Worm (Caenorhabditis elegans): Measurements from ENCODE around the gene ndua-1.

Gene ndua-1

ce11 chrV:20824962-20825609 is 26.6 kb downstream of the ndua-1 start, which contains the start of the genes gcy-22 and grl-14:
gcy-22 (minus strand) TSS chrV:20825062.
grl-14 (plus strand) TSS chrV:20825559.
- no peak for TF ChIP-seq tra-4 (tag; optimal IDR thresholded peaks at IDR 0.05)
- TF ChIP-seq hmbx-1 (tag; optimal IDR thresholded peaks at IDR 0.05) = no peak
- TF ChIP-seq hmg-4 (GFP tag; optimal IDR thresholded peaks at IDR 0.05) = no peak
- TF ChIP-seq ets-7 (tag; optimal IDR thresholded peaks at IDR 0.05) = no peak
- TF ChIP-seq flt-1 (GFP tag; IDR thresholded peaks at IDR 0.05) = no peak
- TF ChIP-seq tbx-11 (GFP tag; IDR thresholded peaks at IDR 0.05) = no peak
- TF ChIP-seq sea-1 (GFP tag; conservative IDR thresholded peaks at IDR 0.05) = no peak
- no peak for TF ChIP-seq hnd-1 (tag; optimal IDR thresholded peaks at IDR 0.05)
- TF ChIP-seq ceh-36 (tag; optimal IDR thresholded peaks at IDR 0.05) = no peak
- TF ChIP-seq F13C5.2 (tag; optimal IDR thresholded peaks at IDR 0.05) = no peak
- TF ChIP-seq aly-1 (tag; optimal IDR thresholded peaks at IDR 0.05) = no peak
- TF ChIP-seq ceh-13 (GFP tag; optimal IDR thresholded peaks at IDR 0.05) = no peak
- no peak for TF ChIP-seq pes-1 (GFP tag; IDR thresholded peaks at IDR 0.05)
- TF ChIP-seq scrt-1 (GFP tag; IDR thresholded peaks at IDR 0.05) = no peak
- no peak for TF ChIP-seq tbx-37 (GFP tag; conservative IDR thresholded peaks at IDR 0.05)
- no peak for TF ChIP-seq ama-1 (optimal IDR thresholded peaks at IDR 0.05)
- TF ChIP-seq B0310.2 (tag; optimal IDR thresholded peaks at IDR 0.05) = no peak

ce11 chrV:20820033-20820432 is 31.7 kb downstream of the ndua-1 start, which contains the start of gene T03D8.6:
T03D8.6 (minus strand) TSS chrV:20820330.
- TF ChIP-seq tbx-11 (GFP tag; IDR thresholded peaks at IDR 0.05) (no peak), B0310.2 (tag; optimal IDR thresholded peaks at IDR 0.05) (no peak), sea-1 (GFP tag; conservative IDR thresholded peaks at IDR 0.05) (no peak), aly-1 (tag; optimal IDR thresholded peaks at IDR 0.05) (no peak), hmg-4 (GFP tag; optimal IDR thresholded peaks at IDR 0.05) (no peak), flt-1 (GFP tag; IDR thresholded peaks at IDR 0.05) (no peak), scrt-1 (GFP tag; IDR thresholded peaks at IDR 0.05) (no peak), F13C5.2 (tag; optimal IDR thresholded peaks at IDR 0.05) (no peak), tra-4 (tag; optimal IDR thresholded peaks at IDR 0.05) (no peak), pes-1 (GFP tag; IDR thresholded peaks at IDR 0.05) (no peak), tbx-37 (GFP tag; conservative IDR thresholded peaks at IDR 0.05) (no peak), hnd-1 (tag; optimal IDR thresholded peaks at IDR 0.05) (no peak), ceh-36 (tag; optimal IDR thresholded peaks at IDR 0.05) (no peak), ama-1 (optimal IDR thresholded peaks at IDR 0.05) (no peak), ets-7 (tag; optimal IDR thresholded peaks at IDR 0.05) (no peak), ceh-13 (GFP tag; optimal IDR thresholded peaks at IDR 0.05) (no peak), hmbx-1 (tag; optimal IDR thresholded peaks at IDR 0.05) (no peak)

- TF ChIP-seq tbx-37 (GFP tag; conservative IDR thresholded peaks at IDR 0.05) = no peak
- TF ChIP-seq ceh-36 (tag; optimal IDR thresholded peaks at IDR 0.05) = no peak
- TF ChIP-seq B0310.2 (tag; optimal IDR thresholded peaks at IDR 0.05) = no peak
- no peak for TF ChIP-seq ceh-13 (GFP tag; optimal IDR thresholded peaks at IDR 0.05)
- no peak for TF ChIP-seq sea-1 (GFP tag; conservative IDR thresholded peaks at IDR 0.05)
- TF ChIP-seq flt-1 (GFP tag; IDR thresholded peaks at IDR 0.05) = no peak
- no peak for TF ChIP-seq pes-1 (GFP tag; IDR thresholded peaks at IDR 0.05)
- TF ChIP-seq ama-1 (optimal IDR thresholded peaks at IDR 0.05) = no peak
- TF ChIP-seq ets-7 (tag; optimal IDR thresholded peaks at IDR 0.05) = no peak
- TF ChIP-seq hmg-4 (GFP tag; optimal IDR thresholded peaks at IDR 0.05) = no peak
- TF ChIP-seq tra-4 (tag; optimal IDR thresholded peaks at IDR 0.05) = no peak
- no peak for TF ChIP-seq scrt-1 (GFP tag; IDR thresholded peaks at IDR 0.05)
- TF ChIP-seq hnd-1 (tag; optimal IDR thresholded peaks at IDR 0.05) = no peak
- TF ChIP-seq tbx-11 (GFP tag; IDR thresholded peaks at IDR 0.05) = no peak
- no peak for TF ChIP-seq F13C5.2 (tag; optimal IDR thresholded peaks at IDR 0.05)
- no peak for TF ChIP-seq hmbx-1 (tag; optimal IDR thresholded peaks at IDR 0.05)
- TF ChIP-seq aly-1 (tag; optimal IDR thresholded peaks at IDR 0.05) = no peak
Measured at ce11 chrV:20815842-20816241, 35.9 kb downstream of the ndua-1 start, which contains the start of gene sshk-1. sshk-1 (plus strand) TSS chrV:20816142.

ce11 chrV:20814424-20814823 is 37.3 kb downstream of the ndua-1 start, which contains the start of gene Y44A6D.7:
Y44A6D.7 (plus strand) TSS chrV:20814724.
- TF ChIP-seq sea-1 (GFP tag; conservative IDR thresholded peaks at IDR 0.05) (no peak), ama-1 (optimal IDR thresholded peaks at IDR 0.05) (no peak), flt-1 (GFP tag; IDR thresholded peaks at IDR 0.05) (no peak), B0310.2 (tag; optimal IDR thresholded peaks at IDR 0.05) (no peak), hnd-1 (tag; optimal IDR thresholded peaks at IDR 0.05) (no peak), ceh-13 (GFP tag; optimal IDR thresholded peaks at IDR 0.05) (no peak), hmbx-1 (tag; optimal IDR thresholded peaks at IDR 0.05) (no peak), hmg-4 (GFP tag; optimal IDR thresholded peaks at IDR 0.05) (no peak), scrt-1 (GFP tag; IDR thresholded peaks at IDR 0.05) (no peak), aly-1 (tag; optimal IDR thresholded peaks at IDR 0.05) (no peak), ets-7 (tag; optimal IDR thresholded peaks at IDR 0.05) (no peak), ceh-36 (tag; optimal IDR thresholded peaks at IDR 0.05) (no peak), tbx-11 (GFP tag; IDR thresholded peaks at IDR 0.05) (no peak), F13C5.2 (tag; optimal IDR thresholded peaks at IDR 0.05) (no peak), pes-1 (GFP tag; IDR thresholded peaks at IDR 0.05) (no peak), tra-4 (tag; optimal IDR thresholded peaks at IDR 0.05) (no peak), tbx-37 (GFP tag; conservative IDR thresholded peaks at IDR 0.05) (no peak)

ce11 chrV:20813646-20814045 is 38.1 kb downstream of the ndua-1 start:
- TF ChIP-seq sea-1 (GFP tag; conservative IDR thresholded peaks at IDR 0.05) (no peak), F13C5.2 (tag; optimal IDR thresholded peaks at IDR 0.05) (no peak), ceh-13 (GFP tag; optimal IDR thresholded peaks at IDR 0.05) (no peak), tbx-37 (GFP tag; conservative IDR thresholded peaks at IDR 0.05) (no peak), hmbx-1 (tag; optimal IDR thresholded peaks at IDR 0.05) (no peak), hnd-1 (tag; optimal IDR thresholded peaks at IDR 0.05) (no peak), scrt-1 (GFP tag; IDR thresholded peaks at IDR 0.05) (no peak), B0310.2 (tag; optimal IDR thresholded peaks at IDR 0.05) (no peak), tra-4 (tag; optimal IDR thresholded peaks at IDR 0.05) (no peak), tbx-11 (GFP tag; IDR thresholded peaks at IDR 0.05) (no peak), ama-1 (optimal IDR thresholded peaks at IDR 0.05) (no peak), ceh-36 (tag; optimal IDR thresholded peaks at IDR 0.05) (no peak), ets-7 (tag; optimal IDR thresholded peaks at IDR 0.05) (no peak), aly-1 (tag; optimal IDR thresholded peaks at IDR 0.05) (no peak), pes-1 (GFP tag; IDR thresholded peaks at IDR 0.05) (no peak)

ce11 chrV:20807038-20807437 is 44.7 kb downstream of the ndua-1 start, which contains the start of gene Y44A6D.6:
Y44A6D.6 (plus strand) TSS chrV:20807338.
- TF ChIP-seq flt-1 (GFP tag; IDR thresholded peaks at IDR 0.05) (no peak), F13C5.2 (tag; optimal IDR thresholded peaks at IDR 0.05) (no peak), sea-1 (GFP tag; conservative IDR thresholded peaks at IDR 0.05) (no peak), tra-4 (tag; optimal IDR thresholded peaks at IDR 0.05) (no peak), aly-1 (tag; optimal IDR thresholded peaks at IDR 0.05) (no peak)
